Fruit fly (Drosophila melanogaster) whole organism, pupa: ENCODE data around the gene CG43401.

Experiments
- CG10348 ChIP-seq: fragments of 200-800 bp; sonication (Bioruptor generic); IDR thresholded peaks from 2 replicates; pipeline ENCODE4 v1.3.6; 2022; ENCODE audit warnings: missing biosample characterization, missing genetic modification characterization
- CG14655 ChIP-seq: fragments of 200-800 bp; sonication (Bioruptor generic); optimal IDR thresholded peaks from 3 replicates; lab custom pipeline; 2017; ENCODE audit warnings: mild to moderate bottlenecking, missing biosample characterization, missing genetic modification reagents, missing genetic modification characterization
- CG9948 ChIP-seq: fragments of 200-800 bp; sonication (Bioruptor generic); optimal IDR thresholded peaks from 2 replicates; lab custom pipeline; 2018; ENCODE audit warnings: missing biosample characterization, mild to moderate bottlenecking, missing genetic modification characterization, moderate library complexity
- EcR ChIP-seq: fragments of 200-800 bp; sonication (Bioruptor generic); optimal IDR thresholded peaks from 3 replicates; lab custom pipeline; 2019; ENCODE audit warnings: missing biosample characterization, missing genetic modification characterization, mild to moderate bottlenecking, moderate library complexity, missing genetic modification reagents

DNA sequence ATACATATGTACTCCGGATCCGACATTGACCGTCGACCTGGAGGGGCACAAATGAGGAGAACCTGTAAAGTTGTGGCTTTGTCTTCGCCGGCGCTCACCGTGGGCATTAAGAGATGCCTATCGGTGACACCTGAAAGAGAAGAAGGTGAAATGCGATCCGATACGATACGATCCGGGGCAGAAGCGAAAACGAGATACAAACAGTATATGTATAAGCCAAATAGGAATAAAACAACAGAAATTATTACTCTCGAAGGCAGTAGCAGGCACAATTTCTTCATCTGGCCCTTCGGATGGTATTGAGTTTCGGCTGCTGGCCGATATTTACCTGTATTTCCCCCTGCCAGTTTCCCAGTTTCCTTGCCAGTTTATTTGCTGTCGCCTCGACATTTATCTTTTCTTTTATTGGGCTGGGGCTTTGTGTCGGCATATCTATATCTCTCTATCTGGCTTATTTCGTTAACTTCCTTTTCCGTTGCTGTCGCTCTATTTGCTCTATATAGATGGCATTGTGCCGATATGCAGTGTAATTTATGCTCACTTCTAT lies 35.2 kb downstream of the CG43401 start:
- TF ChIP-seq CG14655 (GFP tag; lab: Kevin White, UChicago) (no peak), EcR (GFP tag; lab: Kevin White, UChicago) (no peak), CG10348 (GFP tag; lab: Robert Waterston, UW) (no peak), CG9948 (tag; lab: Kevin White, UChicago) (no peak)
